Worm (Caenorhabditis elegans): ENCODE data around the gene col-123.
A peak's percentile ranks its signal among the peaks of the same experiment; 100 is the strongest.

col-123 gene

DNA sequence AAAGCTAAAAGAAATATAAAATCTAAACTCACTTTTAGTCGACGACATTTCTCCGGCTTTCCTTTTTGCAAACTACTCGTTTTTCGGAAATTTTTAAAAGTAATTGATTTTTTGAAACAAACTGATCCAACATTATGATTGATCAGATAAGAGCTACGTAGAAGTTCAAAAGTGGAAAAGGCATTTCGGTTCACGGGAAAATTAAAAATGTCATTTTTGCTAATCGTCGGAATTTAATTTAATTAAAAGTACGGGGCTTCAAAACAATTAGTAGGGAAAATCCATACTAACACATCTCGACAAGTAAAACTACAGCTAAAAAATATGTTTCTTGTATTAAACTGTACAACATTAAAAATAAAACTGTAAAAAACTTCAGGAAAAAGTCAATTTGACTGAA, 27.9 kb downstream of the col-123 start, which contains the start of gene K07F5.8:
Gene K07F5.8, minus strand, starts transcription at position 101 of the 400 bp plus-strand sequence.
- TF ChIP-seq nhr-237 (tag; optimal IDR thresholded peaks at IDR 0.05) (no peak), nhr-11 (tag; optimal IDR thresholded peaks at IDR 0.05) (no peak)

DNA sequence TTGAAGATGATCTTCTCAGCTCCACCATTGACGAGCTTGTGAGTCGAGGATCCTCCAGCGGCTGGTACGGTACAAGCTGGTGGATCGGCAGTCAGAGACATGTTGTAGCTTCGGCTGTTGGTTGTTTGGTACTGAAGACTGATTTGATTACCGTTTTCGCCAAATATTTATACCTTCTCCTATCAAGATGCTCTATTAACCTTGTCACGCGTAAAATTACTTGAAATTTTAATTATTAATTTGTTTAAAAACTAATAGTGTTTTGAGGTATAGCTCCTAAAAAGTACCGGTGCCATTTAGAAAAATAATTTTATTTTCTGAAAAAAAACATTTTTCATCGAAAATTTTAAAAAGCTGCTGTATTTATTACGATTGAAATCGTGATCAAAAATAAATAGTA, 29.2 kb downstream of the col-123 start, which contains the start of gene ssp-10:
Gene ssp-10, minus strand, starts transcription at position 101 of the 400 bp plus-strand sequence.
- no peak for TF ChIP-seq pqm-1 (tag; optimal IDR thresholded peaks at IDR 0.05)
- no peak for TF ChIP-seq elt-1 (tag; optimal IDR thresholded peaks at IDR 0.05)
- TF ChIP-seq fkh-10 (GFP tag; optimal IDR thresholded peaks at IDR 0.05) = no peak
- TF ChIP-seq ztf-4 (tag; optimal IDR thresholded peaks at IDR 0.05) = no peak
- TF ChIP-seq elt-2 (tag; optimal IDR thresholded peaks at IDR 0.05) = no peak
- no peak for TF ChIP-seq nhr-11 (tag; optimal IDR thresholded peaks at IDR 0.05)
- no peak for TF ChIP-seq nhr-76 (tag; optimal IDR thresholded peaks at IDR 0.05)
- no peak for TF ChIP-seq tbx-2 (tag; optimal IDR thresholded peaks at IDR 0.05)
- TF ChIP-seq ceh-9 (tag; optimal IDR thresholded peaks at IDR 0.05) = no peak
- no peak for TF ChIP-seq nhr-43 (tag; optimal IDR thresholded peaks at IDR 0.05; ENCODE audit: poor library complexity, severe bottlenecking)
- TF ChIP-seq eor-1 (tag; optimal IDR thresholded peaks at IDR 0.05) = no peak
- no peak for TF ChIP-seq elt-3 (tag; optimal IDR thresholded peaks at IDR 0.05)
- no peak for TF ChIP-seq nhr-28 (tag; optimal IDR thresholded peaks at IDR 0.05)
- TF ChIP-seq nhr-25 (tag; optimal IDR thresholded peaks at IDR 0.05) = no peak

DNA sequence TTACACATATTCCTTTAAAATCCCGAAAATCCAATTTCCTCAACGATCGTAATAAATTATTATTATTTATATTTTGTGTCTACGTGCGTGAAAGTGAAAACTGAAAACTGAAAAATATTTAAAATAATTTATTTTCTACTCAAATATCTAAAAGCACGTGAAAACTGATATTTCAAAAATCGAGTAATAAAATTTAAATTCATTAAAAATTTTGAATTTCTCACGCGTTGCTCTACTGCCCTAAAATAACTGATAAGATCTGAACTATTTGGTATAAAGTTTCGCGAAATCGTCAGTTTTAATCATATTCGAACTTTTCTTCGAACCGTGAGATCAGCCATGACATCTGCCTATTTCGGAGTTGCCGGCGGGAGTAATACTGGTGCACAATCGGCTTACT, 30.5 kb downstream of the col-123 start, which contains the start of gene ssq-1:
Gene ssq-1, plus strand, starts transcription at position 301 of the 400 bp plus-strand sequence.
- TF ChIP-seq ceh-16 (tag; optimal IDR thresholded peaks at IDR 0.05) = no peak
- no peak for TF ChIP-seq nhr-77 (tag; optimal IDR thresholded peaks at IDR 0.05)
- no peak for TF ChIP-seq aly-2 (tag; optimal IDR thresholded peaks at IDR 0.05)
- TF ChIP-seq snpc-4 (tag; optimal IDR thresholded peaks at IDR 0.05) = no peak

DNA sequence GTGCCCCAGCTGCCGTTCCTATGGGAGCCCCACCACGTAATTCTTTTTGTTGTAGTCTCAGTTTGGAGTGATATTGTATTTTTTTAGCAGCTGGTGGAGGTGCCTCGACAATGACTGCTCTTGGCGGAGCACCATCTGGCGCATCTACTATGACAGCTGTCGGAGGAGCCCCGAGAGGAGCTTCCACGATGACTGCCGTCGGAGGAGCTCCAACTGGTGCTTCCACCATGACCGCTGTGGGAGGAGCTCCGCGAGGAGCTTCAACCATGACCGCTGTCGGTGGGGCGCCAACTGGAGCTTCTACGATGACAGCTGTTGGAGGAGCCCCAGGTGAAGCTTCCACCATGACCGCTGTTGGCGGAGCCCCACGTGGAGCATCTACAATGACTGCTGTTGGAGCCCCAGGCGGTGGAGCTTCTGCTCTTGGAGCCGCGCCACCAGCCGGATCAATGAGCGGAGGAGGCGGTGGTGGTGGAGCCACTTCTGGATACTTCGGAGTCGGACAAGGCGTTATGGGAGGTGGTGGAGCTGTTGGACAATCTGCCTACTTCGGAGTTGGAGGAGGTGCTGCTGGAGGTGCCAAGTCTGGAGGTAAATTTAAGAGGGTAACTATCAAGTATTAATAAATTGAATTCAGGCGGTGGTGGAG, 31.2 kb downstream of the col-123 start:
- TF ChIP-seq fkh-2 (tag; optimal IDR thresholded peaks at IDR 0.05) (no peak), nhr-77 (tag; optimal IDR thresholded peaks at IDR 0.05) (no peak), nhr-25 (tag; optimal IDR thresholded peaks at IDR 0.05) (no peak), hmg-11 (tag; optimal IDR thresholded peaks at IDR 0.05) (no peak), elt-1 (tag; optimal IDR thresholded peaks at IDR 0.05) (no peak), ama-1 (optimal IDR thresholded peaks at IDR 0.05) (no peak), ZK546.5 (tag; optimal IDR thresholded peaks at IDR 0.05) (no peak), lin-15B (tag; optimal IDR thresholded peaks at IDR 0.05) (no peak), nhr-28 (tag; optimal IDR thresholded peaks at IDR 0.05) (no peak), unc-39 (tag; optimal IDR thresholded peaks at IDR 0.05) (no peak), nhr-76 (tag; optimal IDR thresholded peaks at IDR 0.05) (no peak), lin-39 (tag; optimal IDR thresholded peaks at IDR 0.05) (no peak), ceh-9 (tag; optimal IDR thresholded peaks at IDR 0.05) (no peak), nhr-43 (tag; optimal IDR thresholded peaks at IDR 0.05; ENCODE audit: poor library complexity, severe bottlenecking) (no peak), jun-1 (tag; optimal IDR thresholded peaks at IDR 0.05) (no peak), lsy-12 (tag; optimal IDR thresholded peaks at IDR 0.05) (no peak)

DNA sequence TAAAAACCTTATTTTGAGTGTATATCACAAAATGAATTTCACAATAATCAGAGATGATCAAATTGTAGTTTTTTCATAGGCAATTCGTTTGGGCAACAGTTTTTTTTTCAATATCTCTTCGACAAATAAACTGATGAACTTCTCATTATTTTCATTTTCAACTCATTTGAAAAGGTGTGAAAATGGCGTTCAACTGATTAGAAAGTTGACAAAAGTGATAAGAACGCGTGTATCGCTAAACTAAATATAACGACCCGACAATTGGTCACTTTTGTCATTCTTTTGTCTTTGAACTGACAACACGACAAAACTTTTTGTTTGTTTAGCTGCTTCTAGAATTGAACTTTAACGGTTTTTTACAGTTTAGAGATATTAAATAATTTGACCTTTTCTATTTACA, 33.2 kb downstream of the col-123 start:
- no peak for TF ChIP-seq tbx-2 (tag; optimal IDR thresholded peaks at IDR 0.05)
- TF ChIP-seq R02D3.7 (tag; optimal IDR thresholded peaks at IDR 0.05) = no peak
- TF ChIP-seq unc-39 (tag; optimal IDR thresholded peaks at IDR 0.05) = no peak
- TF ChIP-seq lsy-12 (tag; optimal IDR thresholded peaks at IDR 0.05) = no peak
- no peak for TF ChIP-seq nhr-28 (tag; optimal IDR thresholded peaks at IDR 0.05)
- no peak for TF ChIP-seq elt-3 (tag; optimal IDR thresholded peaks at IDR 0.05)
- TF ChIP-seq elt-2 (tag; optimal IDR thresholded peaks at IDR 0.05) = peak; percentile 64
- peak; percentile 39 for TF ChIP-seq pqm-1 (tag; optimal IDR thresholded peaks at IDR 0.05)
- no peak for TF ChIP-seq ZK546.5 (tag; optimal IDR thresholded peaks at IDR 0.05)
- TF ChIP-seq pha-4 (tag; optimal IDR thresholded peaks at IDR 0.05) = peak; percentile 73
- TF ChIP-seq aly-2 (tag; optimal IDR thresholded peaks at IDR 0.05) = no peak

DNA sequence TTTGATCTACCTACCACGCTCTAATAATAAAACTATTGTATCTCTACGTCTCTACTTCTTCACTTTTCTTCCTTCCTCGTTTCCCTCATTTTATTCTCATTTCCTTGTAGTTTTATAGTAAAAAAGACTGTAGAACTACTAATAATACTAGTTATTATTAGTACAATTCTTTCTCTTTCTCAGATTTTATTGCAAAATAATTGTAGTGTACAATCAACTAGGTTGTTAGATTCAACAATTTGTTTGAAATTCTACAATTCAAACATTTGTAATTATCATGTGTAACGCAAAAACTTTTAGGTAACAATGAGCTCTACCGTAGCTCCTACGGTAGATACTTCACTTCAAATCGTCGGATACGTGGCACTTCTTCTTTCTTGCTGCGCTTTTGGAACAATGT, 34.0 kb downstream of the col-123 start, which contains the start of gene K07F5.12:
Gene K07F5.12, plus strand, starts transcription at position 301 of the 400 bp plus-strand sequence.
- TF ChIP-seq aly-2 (tag; optimal IDR thresholded peaks at IDR 0.05) (no peak), ceh-82 (tag; optimal IDR thresholded peaks at IDR 0.05) (no peak), ztf-4 (tag; optimal IDR thresholded peaks at IDR 0.05) (no peak), hmg-11 (tag; optimal IDR thresholded peaks at IDR 0.05) (no peak), nhr-76 (tag; optimal IDR thresholded peaks at IDR 0.05) (no peak)

Data from whole organism, L3 larva.